Worm (Caenorhabditis elegans): ENCODE measurements around the gene srab-23.

Gene srab-23

ce11 chrV:2051507-2051906 lies 16.1 kb upstream of the srab-23 start, which contains the start of gene Y40B10A.11:
Y40B10A.11 (minus strand) TSS chrV:2051607.
- no peak for TF ChIP-seq ceh-16 (tag; optimal IDR thresholded peaks at IDR 0.05)
- no peak for TF ChIP-seq unc-62 (GFP tag; optimal IDR thresholded peaks at IDR 0.05)
- no peak for TF ChIP-seq sem-4 (tag; optimal IDR thresholded peaks at IDR 0.05)
- no peak for TF ChIP-seq nhr-12 (tag; optimal IDR thresholded peaks at IDR 0.05)
- TF ChIP-seq sma-9 (GFP tag; optimal IDR thresholded peaks at IDR 0.05), result no peak
- TF ChIP-seq sma-9 (tag; optimal IDR thresholded peaks at IDR 0.05), result no peak
- no peak for TF ChIP-seq lin-11 (tag; optimal IDR thresholded peaks at IDR 0.05)
- TF ChIP-seq peb-1 (tag; optimal IDR thresholded peaks at IDR 0.05), result no peak

ce11 chrV:2050790-2051189 lies 15.3 kb upstream of the srab-23 start:
- TF ChIP-seq zag-1 (tag; optimal IDR thresholded peaks at IDR 0.05) (no peak), ztf-1 (GFP tag; conservative IDR thresholded peaks at IDR 0.05) (no peak), nhr-237 (tag; optimal IDR thresholded peaks at IDR 0.05) (no peak), dmd-4 (tag; optimal IDR thresholded peaks at IDR 0.05) (no peak), ztf-11 (tag; optimal IDR thresholded peaks at IDR 0.05) (no peak), ceh-82 (tag; optimal IDR thresholded peaks at IDR 0.05) (no peak), nhr-10 (tag; optimal IDR thresholded peaks at IDR 0.05) (no peak), egl-27 (tag; optimal IDR thresholded peaks at IDR 0.05) (no peak), F13H6.1 (tag; optimal IDR thresholded peaks at IDR 0.05) (no peak), lin-13 (GFP tag; optimal IDR thresholded peaks at IDR 0.05) (no peak), fos-1 (tag; optimal IDR thresholded peaks at IDR 0.05) (no peak), mdl-1 (tag; optimal IDR thresholded peaks at IDR 0.05) (no peak), unc-55 (GFP tag; optimal IDR thresholded peaks at IDR 0.05) (no peak), lin-11 (tag; optimal IDR thresholded peaks at IDR 0.05) (no peak), elt-3 (tag; optimal IDR thresholded peaks at IDR 0.05) (no peak), lsy-2 (tag; optimal IDR thresholded peaks at IDR 0.05) (no peak), gmeb-1 (tag; optimal IDR thresholded peaks at IDR 0.05) (no peak), snpc-4 (tag; optimal IDR thresholded peaks at IDR 0.05) (no peak)

ce11 chrV:2050136-2050535 lies 14.7 kb upstream of the srab-23 start, which contains the start of gene comt-4:
comt-4 (minus strand) TSS chrV:2050185.
- TF ChIP-seq elt-3 (tag; optimal IDR thresholded peaks at IDR 0.05), result no peak
- TF ChIP-seq mab-5 (tag; optimal IDR thresholded peaks at IDR 0.05), result no peak
- TF ChIP-seq C34F6.9 (tag; optimal IDR thresholded peaks at IDR 0.05), result no peak
- peak; percentile 4 for TF ChIP-seq fos-1 (tag; optimal IDR thresholded peaks at IDR 0.05)
- TF ChIP-seq mbf-1 (tag; optimal IDR thresholded peaks at IDR 0.05), result no peak
- no peak for TF ChIP-seq ztf-11 (tag; optimal IDR thresholded peaks at IDR 0.05)
- no peak for TF ChIP-seq nhr-21 (tag; optimal IDR thresholded peaks at IDR 0.05)
- no peak for TF ChIP-seq ztf-1 (GFP tag; conservative IDR thresholded peaks at IDR 0.05)
- TF ChIP-seq nhr-12 (tag; optimal IDR thresholded peaks at IDR 0.05), result no peak
- no peak for TF ChIP-seq nhr-23 (tag; optimal IDR thresholded peaks at IDR 0.05)
- TF ChIP-seq sma-9 (GFP tag; optimal IDR thresholded peaks at IDR 0.05), result peak; percentile 71
- TF ChIP-seq sma-9 (tag; optimal IDR thresholded peaks at IDR 0.05), result no peak
- no peak for TF ChIP-seq ceh-82 (tag; optimal IDR thresholded peaks at IDR 0.05)

- TF ChIP-seq ceh-16 (tag; optimal IDR thresholded peaks at IDR 0.05), result no peak
- no peak for TF ChIP-seq F13H6.1 (tag; optimal IDR thresholded peaks at IDR 0.05)
- TF ChIP-seq ceh-82 (tag; optimal IDR thresholded peaks at IDR 0.05), result no peak
- TF ChIP-seq ztf-1 (GFP tag; conservative IDR thresholded peaks at IDR 0.05), result no peak
- TF ChIP-seq zag-1 (tag; optimal IDR thresholded peaks at IDR 0.05), result no peak
- TF ChIP-seq lin-11 (tag; optimal IDR thresholded peaks at IDR 0.05), result no peak
- TF ChIP-seq nhr-11 (tag; optimal IDR thresholded peaks at IDR 0.05), result no peak
- no peak for TF ChIP-seq sma-9 (GFP tag; optimal IDR thresholded peaks at IDR 0.05)
- no peak for TF ChIP-seq sma-9 (tag; optimal IDR thresholded peaks at IDR 0.05)
- no peak for TF ChIP-seq ZK546.5 (tag; optimal IDR thresholded peaks at IDR 0.05)
- TF ChIP-seq ztf-11 (tag; optimal IDR thresholded peaks at IDR 0.05), result no peak
Measured at ce11 chrV:2045956-2046355, 10.5 kb upstream of the srab-23 start, which contains the start of gene Y40B10A.5. Y40B10A.5 (minus strand) TSS chrV:2046056.

ce11 chrV:2031454-2031853 lies 4.0 kb downstream of the srab-23 start, which contains the start of gene hil-6:
hil-6 (minus strand) TSS chrV:2031554.
- no peak for TF ChIP-seq nhr-11 (tag; optimal IDR thresholded peaks at IDR 0.05)
- no peak for TF ChIP-seq mdl-1 (tag; optimal IDR thresholded peaks at IDR 0.05)
- no peak for TF ChIP-seq unc-39 (tag; optimal IDR thresholded peaks at IDR 0.05)
- TF ChIP-seq ztf-11 (tag; optimal IDR thresholded peaks at IDR 0.05), result no peak
- TF ChIP-seq mbf-1 (tag; optimal IDR thresholded peaks at IDR 0.05), result no peak
- no peak for TF ChIP-seq ceh-82 (tag; optimal IDR thresholded peaks at IDR 0.05)
- no peak for TF ChIP-seq unc-55 (GFP tag; optimal IDR thresholded peaks at IDR 0.05)
- TF ChIP-seq blmp-1 (tag; optimal IDR thresholded peaks at IDR 0.05; ENCODE audit: insufficient read depth), result no peak
